Fruit fly (Drosophila melanogaster): ENCODE results near the gene CG7376.

Gene CG7376

DNA sequence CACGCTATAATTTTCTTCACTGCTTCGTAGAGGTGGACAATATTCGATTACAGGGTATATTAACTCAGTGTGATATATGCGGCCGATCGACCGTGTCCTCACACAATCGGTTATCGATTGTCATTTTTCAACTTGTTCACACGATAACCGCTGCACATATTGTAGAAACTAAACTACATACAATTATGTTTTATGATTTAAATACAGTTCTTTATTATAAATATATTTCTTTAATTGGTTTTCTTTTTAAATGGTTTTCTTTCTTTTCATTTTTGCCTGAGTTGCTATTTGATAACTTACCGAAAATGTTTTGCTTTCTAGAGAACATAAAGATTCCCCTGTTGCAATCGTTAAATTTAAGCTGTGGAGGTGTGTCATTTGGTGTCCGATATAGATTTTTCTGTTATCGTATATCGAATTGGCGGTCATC lies at the start of gene CG7376, which contains the start of gene fmt (continued):
- no peak for TF ChIP-seq CG11695 (GFP tag; IDR thresholded peaks at IDR 0.05)
- TF ChIP-seq z (GFP tag; IDR thresholded peaks at IDR 0.05) = no peak
- TF ChIP-seq az2 (GFP tag; optimal IDR thresholded peaks at IDR 0.05) = peak; percentile 7
- TF ChIP-seq CG43689 (GFP tag; IDR thresholded peaks at IDR 0.05) = no peak
- TF ChIP-seq ATbp (GFP tag; optimal IDR thresholded peaks at IDR 0.05) = no peak
- no peak for TF ChIP-seq otp (GFP tag; IDR thresholded peaks at IDR 0.05)
- TF ChIP-seq ssp (GFP tag; IDR thresholded peaks at IDR 0.05) = peak; percentile 93
- no peak for TF ChIP-seq CG3995 (GFP tag; optimal IDR thresholded peaks at IDR 0.05)
- peak; percentile 15 for TF ChIP-seq Ssrp (tag; optimal IDR thresholded peaks at IDR 0.05)
- TF ChIP-seq ERR (GFP tag; optimal IDR thresholded peaks at IDR 0.05) = no peak
- TF ChIP-seq CG30403 (GFP tag; optimal IDR thresholded peaks at IDR 0.05) = peak; percentile 48
- TF ChIP-seq CG2712 (tag; optimal IDR thresholded peaks at IDR 0.05) = no peak
- peak; percentile 4 for TF ChIP-seq Chrac-16 (GFP tag; optimal IDR thresholded peaks at IDR 0.05)
- peak; percentile 78; the same call in 2 of the 3 replicates for TF ChIP-seq Opbp (GFP tag; IDR thresholded peaks at IDR 0.05; ENCODE audit: partially characterized antibody)
- peak; percentile 71 for TF ChIP-seq CG10267 (tag; optimal IDR thresholded peaks at IDR 0.05)
- TF ChIP-seq CG1647 (GFP tag; optimal IDR thresholded peaks at IDR 0.05) = no peak
- peak; percentile 86 for TF ChIP-seq stwl (tag; optimal IDR thresholded peaks at IDR 0.05)
- no peak for TF ChIP-seq CG2129 (GFP tag; IDR thresholded peaks at IDR 0.05; ENCODE audit: partially characterized antibody)
- peak; percentile 28 for TF ChIP-seq nerfin-1 (tag; optimal IDR thresholded peaks at IDR 0.05)
- no peak for TF ChIP-seq Rx (GFP tag; IDR thresholded peaks at IDR 0.05)
- no peak for TF ChIP-seq CG14014 (GFP tag; IDR thresholded peaks at IDR 0.05)
- TF ChIP-seq dysf (GFP tag; IDR thresholded peaks at IDR 0.05) = no peak
- TF ChIP-seq CG18476 (GFP tag; optimal IDR thresholded peaks at IDR 0.05) = no peak
- TF ChIP-seq CG7357 (GFP tag; IDR thresholded peaks at IDR 0.05) = peak; percentile 93
- peak; percentile 61 for TF ChIP-seq slbo (GFP tag; IDR thresholded peaks at IDR 0.05)
- no peak for TF ChIP-seq CG1792 (GFP tag; optimal IDR thresholded peaks at IDR 0.05)
- no peak for TF ChIP-seq Bdp1 (GFP tag; optimal IDR thresholded peaks at IDR 0.05)
- no peak for TF ChIP-seq fru (optimal IDR thresholded peaks at IDR 0.05)
- no peak for TF ChIP-seq D19B (GFP tag; optimal IDR thresholded peaks at IDR 0.05)
- peak; percentile 75 for TF ChIP-seq sna (GFP tag; IDR thresholded peaks at IDR 0.05; ENCODE audit: partially characterized antibody)
- TF ChIP-seq C15 (GFP tag; IDR thresholded peaks at IDR 0.05) = no peak
- TF ChIP-seq CG9437 (GFP tag; optimal IDR thresholded peaks at IDR 0.05) = peak; percentile 4
- TF ChIP-seq gsb-n (tag; optimal IDR thresholded peaks at IDR 0.05) = no peak
- no peak for TF ChIP-seq CG17385 (GFP tag; optimal IDR thresholded peaks at IDR 0.05)
- TF ChIP-seq CG30020 (tag; optimal IDR thresholded peaks at IDR 0.05) = peak; percentile 94
- TF ChIP-seq hkb (optimal IDR thresholded peaks at IDR 0.05) = peak; percentile 37
- no peak for TF ChIP-seq hkb (GFP tag; IDR thresholded peaks at IDR 0.05)
- no peak for TF ChIP-seq CG6254 (GFP tag; optimal IDR thresholded peaks at IDR 0.05)
- TF ChIP-seq CG3407 (GFP tag; optimal IDR thresholded peaks at IDR 0.05) = no peak
- TF ChIP-seq CG12659 (GFP tag; optimal IDR thresholded peaks at IDR 0.05) = peak; percentile 80
- no peak for TF ChIP-seq pnt (GFP tag; optimal IDR thresholded peaks at IDR 0.05)
- TF ChIP-seq Vsx1 (GFP tag; optimal IDR thresholded peaks at IDR 0.05) = no peak
- no peak for TF ChIP-seq shn (GFP tag; optimal IDR thresholded peaks at IDR 0.05)
- TF ChIP-seq Dbx (GFP tag; IDR thresholded peaks at IDR 0.05) = no peak; the same call in 2 of the 3 replicates
- no peak for TF ChIP-seq CoRest (tag; optimal IDR thresholded peaks at IDR 0.05)
- TF ChIP-seq CTCF (GFP tag; optimal IDR thresholded peaks at IDR 0.05) = no peak
- TF ChIP-seq pb (GFP tag; optimal IDR thresholded peaks at IDR 0.05) = no peak
- TF ChIP-seq mam (GFP tag; optimal IDR thresholded peaks at IDR 0.05) = peak; percentile 3
- no peak for TF ChIP-seq eyg (GFP tag; optimal IDR thresholded peaks at IDR 0.05)
- TF ChIP-seq MBD-R2 (GFP tag; IDR thresholded peaks at IDR 0.05) = peak; percentile 46; the same call in 1 of the 2 replicates
- TF ChIP-seq h (optimal IDR thresholded peaks at IDR 0.05) = no peak
- no peak for TF ChIP-seq en (GFP tag; optimal IDR thresholded peaks at IDR 0.05)
- no peak for TF ChIP-seq CG6689 (GFP tag; IDR thresholded peaks at IDR 0.05)
- TF ChIP-seq MESR4 (GFP tag; optimal IDR thresholded peaks at IDR 0.05) = no peak
